Fruit fly (Drosophila melanogaster) whole organism, embryonic: ENCODE measurements around the gene VhaSFD.
A peak's percentile ranks its signal among the peaks of the same experiment; 100 is the strongest.

ENCODE experiments used
- Ada2b ChIP-seq: fragments of 200-800 bp; sonication (Bioruptor generic); IDR thresholded peaks from 2 replicates; pipeline ENCODE4 v1.3.6; 2022; ENCODE audit warnings: missing biosample characterization, missing genetic modification characterization
- Asciz ChIP-seq: fragments of 200-800 bp; sonication (Bioruptor generic); optimal IDR thresholded peaks from 2 replicates; lab custom pipeline; 2017; ENCODE audit warnings: missing biosample characterization, mild to moderate bottlenecking, missing genetic modification characterization, missing genetic modification reagents
- Bteb2 ChIP-seq: fragments of 200-800 bp; sonication (Bioruptor generic); optimal IDR thresholded peaks from 2 replicates; lab custom pipeline; 2016; ENCODE audit warnings: missing biosample characterization, missing genetic modification characterization
- CG10147 ChIP-seq: fragments of 200-800 bp; sonication (Bioruptor generic); optimal IDR thresholded peaks from 2 replicates; lab custom pipeline; 2019; ENCODE audit warnings: missing biosample characterization, mild to moderate bottlenecking, missing genetic modification characterization, moderate library complexity
- CG10366 ChIP-seq: fragments of 200-800 bp; sonication (Bioruptor generic); IDR thresholded peaks from 2 replicates; pipeline ENCODE4 v1.3.6; 2022; ENCODE audit warnings: missing biosample characterization, missing genetic modification characterization
- CG10543 ChIP-seq: fragments of 200-800 bp; sonication (Bioruptor generic); optimal IDR thresholded peaks from 3 replicates; lab custom pipeline; 2017; ENCODE audit warnings: missing biosample characterization, mild to moderate bottlenecking, missing genetic modification characterization, moderate library complexity
- CG10959 ChIP-seq: fragments of 200-800 bp; sonication (Bioruptor generic); IDR thresholded peaks from 2 replicates; pipeline ENCODE4 v1.3.6; 2022; ENCODE audit warnings: missing biosample characterization, missing genetic modification characterization
- CG11723 ChIP-seq: fragments of 200-800 bp; sonication (Bioruptor generic); optimal IDR thresholded peaks from 2 replicates; lab custom pipeline; 2017; ENCODE audit warnings: missing biosample characterization, mild to moderate bottlenecking, missing genetic modification characterization
- CG12104 ChIP-seq: fragments of 200-800 bp; sonication (Bioruptor generic); optimal IDR thresholded peaks from 3 replicates; lab custom pipeline; 2016; ENCODE audit warnings: missing biosample characterization, missing genetic modification characterization
- CG12155 ChIP-seq: fragments of 200-800 bp; sonication (Bioruptor generic); optimal IDR thresholded peaks from 3 replicates; lab custom pipeline; 2016; ENCODE audit warnings: missing biosample characterization, missing genetic modification characterization
- CG1233 ChIP-seq: fragments of 200-800 bp; sonication (Bioruptor generic); optimal IDR thresholded peaks from 4 replicates; lab custom pipeline; 2018; ENCODE audit warnings: missing biosample characterization, mild to moderate bottlenecking, missing genetic modification characterization
- CG13624 ChIP-seq: fragments of 200-800 bp; sonication (Bioruptor generic); optimal IDR thresholded peaks from 2 replicates; lab custom pipeline; 2016; ENCODE audit warnings: missing biosample characterization, missing genetic modification characterization
- CG1603 ChIP-seq: fragments of 200-800 bp; sonication (Bioruptor generic); optimal IDR thresholded peaks from 2 replicates; lab custom pipeline; 2019; ENCODE audit warnings: missing biosample characterization, mild to moderate bottlenecking, missing genetic modification characterization, moderate library complexity
- CG1647 ChIP-seq: fragments of 200-800 bp; sonication (Bioruptor generic); optimal IDR thresholded peaks from 3 replicates; lab custom pipeline; 2016; ENCODE audit warnings: missing biosample characterization, missing genetic modification characterization
- CG16815 ChIP-seq: fragments of 200-800 bp; sonication (Bioruptor generic); optimal IDR thresholded peaks from 3 replicates; lab custom pipeline; 2017; ENCODE audit warnings: missing biosample characterization, mild to moderate bottlenecking, missing genetic modification characterization
- CG17385 ChIP-seq: fragments of 200-800 bp; sonication (Bioruptor generic); optimal IDR thresholded peaks from 3 replicates; lab custom pipeline; 2018; ENCODE audit warnings: missing biosample characterization, mild to moderate bottlenecking, missing genetic modification characterization
- CG17568 ChIP-seq: fragments of 200-800 bp; sonication (Bioruptor generic); optimal IDR thresholded peaks from 2 replicates; lab custom pipeline; 2018; ENCODE audit warnings: missing biosample characterization, mild to moderate bottlenecking, missing genetic modification characterization, moderate library complexity
- CG2712 ChIP-seq: fragments of 200-800 bp; optimal IDR thresholded peaks from 3 replicates; lab custom pipeline; 2019; ENCODE audit warnings: missing biosample characterization, mild to moderate bottlenecking, missing genetic modification characterization, moderate library complexity
- CG3163 ChIP-seq: fragments of 200-800 bp; sonication (Bioruptor generic); optimal IDR thresholded peaks from 3 replicates; lab custom pipeline; 2016; ENCODE audit warnings: missing biosample characterization, missing genetic modification characterization
- CG33557 ChIP-seq: fragments of 200-800 bp; sonication (Bioruptor generic); optimal IDR thresholded peaks from 2 replicates; lab custom pipeline; 2019; ENCODE audit warnings: missing biosample characterization, mild to moderate bottlenecking, missing genetic modification characterization, moderate library complexity
- CG3847 ChIP-seq: fragments of 200-800 bp; sonication (Bioruptor generic); IDR thresholded peaks from 2 replicates; pipeline ENCODE4 v1.3.6; 2022; ENCODE audit warnings: missing biosample characterization, missing genetic modification characterization
- CG4854 ChIP-seq: fragments of 200-800 bp; sonication (Bioruptor generic); optimal IDR thresholded peaks from 2 replicates; lab custom pipeline; 2016; ENCODE audit warnings: missing biosample characterization, missing genetic modification characterization, inconsistent platforms
- CG6813 ChIP-seq: fragments of 200-800 bp; sonication (Bioruptor generic); optimal IDR thresholded peaks from 2 replicates; lab custom pipeline; 2017; ENCODE audit warnings: missing biosample characterization, missing genetic modification characterization, mild to moderate bottlenecking, moderate library complexity, missing genetic modification reagents
- CG7786 ChIP-seq: fragments of 200-800 bp; sonication (Bioruptor generic); optimal IDR thresholded peaks from 2 replicates; lab custom pipeline; 2016; ENCODE audit warnings: missing biosample characterization, missing genetic modification characterization
- CG8924 ChIP-seq: fragments of 200-800 bp; optimal IDR thresholded peaks from 3 replicates; lab custom pipeline; 2019; ENCODE audit warnings: missing biosample characterization, mild to moderate bottlenecking, missing genetic modification characterization, moderate library complexity
- CG9797 ChIP-seq: fragments of 200-800 bp; sonication (Bioruptor generic); optimal IDR thresholded peaks from 3 replicates; lab custom pipeline; 2018; ENCODE audit warnings: missing biosample characterization, mild to moderate bottlenecking, missing genetic modification characterization
- Dp ChIP-seq: fragments of 200-800 bp; sonication (Bioruptor generic); optimal IDR thresholded peaks from 2 replicates; lab custom pipeline; 2018; ENCODE audit warnings: missing biosample characterization, mild to moderate bottlenecking, missing genetic modification characterization, moderate library complexity
- Drgx ChIP-seq: fragments of 200-800 bp; sonication (Bioruptor generic); IDR thresholded peaks from 2 replicates; pipeline ENCODE4 v1.3.6; 2022; ENCODE audit warnings: missing biosample characterization, missing genetic modification characterization
- Hr3 ChIP-seq: fragments of 200-800 bp; sonication (Bioruptor generic); optimal IDR thresholded peaks from 3 replicates; lab custom pipeline; 2016; ENCODE audit warnings: missing biosample characterization, missing genetic modification characterization
- Max ChIP-seq: fragments of 200-800 bp; sonication (Bioruptor generic); optimal IDR thresholded peaks from 2 replicates; lab custom pipeline; 2016; ENCODE audit warnings: missing biosample characterization, mild to moderate bottlenecking, missing genetic modification characterization
- Mes4 ChIP-seq: fragments of 200-800 bp; sonication (Bioruptor generic); optimal IDR thresholded peaks from 2 replicates; lab custom pipeline; 2016; ENCODE audit warnings: missing biosample characterization, missing genetic modification characterization
- Myb ChIP-seq: fragments of 200-800 bp; sonication (Bioruptor generic); optimal IDR thresholded peaks from 2 replicates; lab custom pipeline; 2016; ENCODE audit warnings: missing biosample characterization, missing genetic modification characterization
- NK7.1 ChIP-seq: fragments of 200-800 bp; sonication (Bioruptor generic); optimal IDR thresholded peaks from 3 replicates; lab custom pipeline; 2016; ENCODE audit warnings: missing biosample characterization, missing genetic modification characterization
- Neu2 ChIP-seq: fragments of 200-800 bp; sonication (Bioruptor generic); optimal IDR thresholded peaks from 3 replicates; lab custom pipeline; 2016; ENCODE audit warnings: missing biosample characterization, missing genetic modification characterization, borderline replicate concordance
- Oaz ChIP-seq: fragments of 200-800 bp; sonication (Bioruptor generic); IDR thresholded peaks from 2 replicates; pipeline ENCODE4 v1.3.6; 2022; ENCODE audit warnings: missing biosample characterization, missing genetic modification characterization
- ato ChIP-seq: fragments of 200-800 bp; sonication (Bioruptor generic); IDR thresholded peaks from 2 replicates; pipeline ENCODE4 v1.3.6; 2022; ENCODE audit warnings: missing biosample characterization, missing genetic modification characterization; ENCODE audit not compliant: partially characterized antibody
- bab2 ChIP-seq: fragments of 200-800 bp; sonication (Bioruptor generic); optimal IDR thresholded peaks from 2 replicates; lab custom pipeline; 2016; ENCODE audit warnings: missing biosample characterization, missing genetic modification characterization
- chn ChIP-seq: fragments of 200-800 bp; sonication (Bioruptor generic); optimal IDR thresholded peaks from 2 replicates; lab custom pipeline; 2016; ENCODE audit warnings: missing biosample characterization, missing genetic modification characterization
- crc ChIP-seq: fragments of 200-800 bp; sonication (Bioruptor generic); optimal IDR thresholded peaks from 2 replicates; lab custom pipeline; 2016; ENCODE audit warnings: missing biosample characterization, missing genetic modification characterization
- da ChIP-seq: fragments of 200-800 bp; sonication (Bioruptor generic); optimal IDR thresholded peaks from 2 replicates; lab custom pipeline; 2016; ENCODE audit warnings: missing biosample characterization, missing genetic modification characterization
- ems ChIP-seq: fragments of 200-800 bp; sonication (Bioruptor generic); optimal IDR thresholded peaks from 3 replicates; lab custom pipeline; 2016; ENCODE audit warnings: missing biosample characterization, missing genetic modification characterization
- fd3F ChIP-seq: fragments of 200-800 bp; sonication (Bioruptor generic); optimal IDR thresholded peaks from 2 replicates; lab custom pipeline; 2018; ENCODE audit warnings: missing biosample characterization, mild to moderate bottlenecking, missing genetic modification characterization, moderate library complexity
- gem ChIP-seq: fragments of 200-800 bp; sonication (Bioruptor generic); optimal IDR thresholded peaks from 2 replicates; lab custom pipeline; 2019; ENCODE audit warnings: missing biosample characterization, mild to moderate bottlenecking, missing genetic modification characterization, moderate library complexity
- grau ChIP-seq: fragments of 200-800 bp; optimal IDR thresholded peaks from 3 replicates; lab custom pipeline; 2019; ENCODE audit warnings: missing biosample characterization, mild to moderate bottlenecking, missing genetic modification characterization, moderate library complexity
- hkb ChIP-seq, 2 experiments: fragments of 200-800 bp in 1 of 2; fragments of >200 bp in 1 of 2; sonication (Bioruptor generic) in 1 of 2; IDR thresholded peaks in 1 of 2; optimal IDR thresholded peaks in 1 of 2; 2 replicates each; pipeline versions ENCODE4 v1.3.6 to Lab custom; 2017 to 2022; ENCODE audit warnings: missing biosample characterization in 1 of 2, missing genetic modification characterization in 1 of 2
- kay ChIP-seq: fragments of 200-800 bp; sonication (Bioruptor generic); optimal IDR thresholded peaks from 2 replicates; lab custom pipeline; 2016; ENCODE audit warnings: missing biosample characterization, missing genetic modification characterization
- mam ChIP-seq: fragments of 200-800 bp; sonication (Bioruptor generic); optimal IDR thresholded peaks from 3 replicates; lab custom pipeline; 2016; ENCODE audit warnings: missing biosample characterization, missing genetic modification characterization
- otp ChIP-seq: fragments of 200-800 bp; sonication (Bioruptor generic); IDR thresholded peaks from 3 replicates; pipeline ENCODE4, ENCODE4 v1.3.6; 2022; ENCODE audit warnings: missing biosample characterization, missing genetic modification characterization
- pros ChIP-seq: fragments of 200-800 bp; sonication (Bioruptor generic); optimal IDR thresholded peaks from 3 replicates; lab custom pipeline; 2019; ENCODE audit warnings: missing biosample characterization, mild to moderate bottlenecking, missing genetic modification characterization, moderate library complexity
- schlank ChIP-seq: fragments of 200-800 bp; sonication (Bioruptor generic); optimal IDR thresholded peaks from 2 replicates; lab custom pipeline; 2018; ENCODE audit warnings: missing biosample characterization, mild to moderate bottlenecking, missing genetic modification characterization
- tin ChIP-seq: fragments of 200-800 bp; sonication (Bioruptor generic); optimal IDR thresholded peaks from 3 replicates; lab custom pipeline; 2016; ENCODE audit warnings: missing biosample characterization, missing genetic modification characterization

The VhaSFD gene

DNA sequence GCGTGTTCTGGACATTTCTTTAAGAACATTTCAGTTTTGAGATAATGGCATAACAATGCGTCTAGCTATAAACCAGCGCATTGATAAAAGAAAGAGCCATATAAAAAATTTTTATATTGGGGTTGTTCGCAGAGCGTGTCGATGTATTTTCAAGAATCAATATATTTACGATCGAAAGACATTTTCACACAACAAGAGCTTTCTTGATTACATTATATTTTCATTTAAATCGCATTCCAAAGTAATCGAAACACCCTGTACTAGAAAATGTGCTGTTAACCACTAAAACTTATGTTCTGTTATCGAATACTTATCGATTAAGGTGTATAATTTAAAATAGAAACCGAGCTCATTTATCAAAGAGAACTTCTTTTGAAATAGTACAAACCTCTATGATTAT, 23.9 kb downstream of the VhaSFD start (continued):
- TF ChIP-seq CG16815 (GFP tag; lab: Kevin White, UChicago) = no peak
- TF ChIP-seq CG17385 (GFP tag; lab: Kevin White, UChicago) = peak; percentile 62
- peak; percentile 74 for TF ChIP-seq Dp (GFP tag; lab: Kevin White, UChicago)
- peak; percentile 1 for TF ChIP-seq CG33557 (GFP tag; lab: Kevin White, UChicago)
- TF ChIP-seq CG10543 (GFP tag; lab: Kevin White, UChicago) = peak; percentile 70
- peak; percentile 36 for TF ChIP-seq Max (GFP tag; lab: Kevin White, UChicago)
- TF ChIP-seq chn (GFP tag; lab: Kevin White, UChicago) = peak; percentile 11
- peak; percentile 58; the same call in 1 of the 2 replicates for TF ChIP-seq Ada2b (GFP tag; lab: Robert Waterston, UW)
- TF ChIP-seq CG12155 = peak; percentile 38
- peak; percentile 43 for TF ChIP-seq CG12104 (GFP tag; lab: Kevin White, UChicago)
- TF ChIP-seq crc (GFP tag; lab: Kevin White, UChicago) = peak; percentile 25
- TF ChIP-seq bab2 = peak; percentile 19
- TF ChIP-seq CG3847 = peak; percentile 41; the same call in 1 of the 2 replicates
- TF ChIP-seq otp (GFP tag; lab: Robert Waterston, UW) = no peak
- peak; percentile 7 for TF ChIP-seq kay
- no peak for TF ChIP-seq CG9797 (GFP tag; lab: Kevin White, UChicago)
- peak; percentile 34 for TF ChIP-seq ems (GFP tag; lab: Kevin White, UChicago)
- no peak for TF ChIP-seq CG11723 (GFP tag; lab: Kevin White, UChicago)
- TF ChIP-seq Neu2 (GFP tag; lab: Kevin White, UChicago) = peak; percentile 74
- no peak for TF ChIP-seq pros
- TF ChIP-seq Asciz (GFP tag; lab: Kevin White, UChicago) = no peak
- TF ChIP-seq fd3F (GFP tag; lab: Kevin White, UChicago) = peak; percentile 59
- no peak for TF ChIP-seq Oaz (GFP tag; lab: Robert Waterston, UW)
- TF ChIP-seq schlank (tag; lab: Kevin White, UChicago) = no peak
- TF ChIP-seq gem (tag; lab: Kevin White, UChicago) = peak; percentile 70
- TF ChIP-seq CG10959 (GFP tag; lab: Robert Waterston, UW) = no peak
- TF ChIP-seq CG1647 = peak; percentile 23
- TF ChIP-seq CG10147 (GFP tag; lab: Kevin White, UChicago) = peak; percentile 49
- no peak for TF ChIP-seq ato
- TF ChIP-seq NK7.1 (GFP tag; lab: Kevin White, UChicago) = no peak
- TF ChIP-seq CG17568 (GFP tag; lab: Kevin White, UChicago) = peak; percentile 10
- peak; percentile 64 for TF ChIP-seq mam (GFP tag; lab: Kevin White, UChicago)
- TF ChIP-seq Hr3 = peak; percentile 27
- no peak for TF ChIP-seq Drgx (GFP tag; lab: Robert Waterston, UW)
- TF ChIP-seq tin (GFP tag; lab: Kevin White, UChicago) = peak; percentile 34
- peak; percentile 24 for TF ChIP-seq CG7786 (GFP tag; lab: Kevin White, UChicago)
- no peak for TF ChIP-seq hkb (optimal IDR thresholded peaks at IDR 0.05; lab: Kevin White, UChicago)
- peak; percentile 69 for TF ChIP-seq hkb (GFP tag; IDR thresholded peaks at IDR 0.05; lab: Robert Waterston, UW)
- TF ChIP-seq CG8924 (tag; lab: Kevin White, UChicago) = no peak
- no peak for TF ChIP-seq CG2712
- TF ChIP-seq CG6813 (GFP tag; lab: Kevin White, UChicago) = no peak
- peak; percentile 66 for TF ChIP-seq grau (tag; lab: Kevin White, UChicago)
- TF ChIP-seq Mes4 = no peak
- TF ChIP-seq CG3163 (GFP tag; lab: Kevin White, UChicago) = peak; percentile 8
- peak; percentile 75 for TF ChIP-seq CG10366
- peak; percentile 31 for TF ChIP-seq CG1603
- peak; percentile 21 for TF ChIP-seq Myb (GFP tag; lab: Kevin White, UChicago)
- TF ChIP-seq CG13624 = peak; percentile 53
- TF ChIP-seq CG1233 (GFP tag; lab: Kevin White, UChicago) = no peak
- TF ChIP-seq CG4854 (GFP tag; lab: Kevin White, UChicago) = peak; percentile 31
- peak; percentile 28 for TF ChIP-seq Bteb2
- no peak for TF ChIP-seq da
